Worm (Caenorhabditis elegans) whole organism, L1 larva: ENCODE results near the gene F49C12.5.

Experiments used
- lin-13 ChIP-seq: fragments of 150-350 bp; optimal IDR thresholded peaks from 2 replicates; lab custom pipeline; 2014; ENCODE audit warnings: missing biosample characterization, missing genetic modification reagents, missing genetic modification characterization
- lin-39 ChIP-seq: fragments of 150-350 bp; optimal IDR thresholded peaks from 2 replicates; lab custom pipeline; 2014; ENCODE audit warnings: missing biosample characterization, missing genetic modification reagents, missing genetic modification characterization
- unc-130 ChIP-seq: fragments of 150-350 bp; optimal IDR thresholded peaks from 2 replicates; lab custom pipeline; 2017; ENCODE audit warnings: missing biosample characterization, missing genetic modification characterization, inconsistent platforms
- unc-62 ChIP-seq: fragments of 150-350 bp; optimal IDR thresholded peaks from 2 replicates; lab custom pipeline; 2014; ENCODE audit warnings: missing biosample characterization, missing genetic modification reagents, missing genetic modification characterization

DNA sequence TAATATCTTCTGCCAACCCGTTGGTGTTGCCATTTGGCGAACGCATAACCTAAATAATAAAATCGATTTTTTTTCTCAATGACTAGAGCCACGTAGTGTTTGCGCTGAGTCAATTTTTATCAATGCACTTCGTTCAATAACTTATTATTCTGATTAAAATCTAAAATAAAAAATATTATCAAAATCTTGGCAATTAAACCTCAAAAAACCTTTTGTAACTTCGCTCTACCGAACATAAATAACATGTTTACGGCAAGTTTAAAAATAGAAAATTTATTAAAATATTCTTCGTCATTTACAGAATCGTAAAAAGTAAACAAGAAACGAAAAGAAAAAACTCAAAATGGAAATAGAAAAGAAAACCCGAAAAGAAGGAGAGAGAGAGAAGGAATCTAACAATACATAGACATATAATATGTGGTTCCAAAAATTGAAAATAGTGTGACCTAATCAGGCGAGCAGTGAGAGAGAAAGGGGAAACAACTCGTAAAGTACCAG lies 38.4 kb downstream of the F49C12.5 start, which contains the start of gene pigc-1:
- TF ChIP-seq lin-13 (GFP tag; lab: Kevin White, UChicago), result no peak
- TF ChIP-seq unc-130 (tag; lab: Kevin White, UChicago), result no peak
- no peak for TF ChIP-seq lin-39
- TF ChIP-seq unc-62, result no peak
